Fruit fly (Drosophila melanogaster): Measurements from ENCODE around the gene CG13806.

The CG13806 gene

DNA sequence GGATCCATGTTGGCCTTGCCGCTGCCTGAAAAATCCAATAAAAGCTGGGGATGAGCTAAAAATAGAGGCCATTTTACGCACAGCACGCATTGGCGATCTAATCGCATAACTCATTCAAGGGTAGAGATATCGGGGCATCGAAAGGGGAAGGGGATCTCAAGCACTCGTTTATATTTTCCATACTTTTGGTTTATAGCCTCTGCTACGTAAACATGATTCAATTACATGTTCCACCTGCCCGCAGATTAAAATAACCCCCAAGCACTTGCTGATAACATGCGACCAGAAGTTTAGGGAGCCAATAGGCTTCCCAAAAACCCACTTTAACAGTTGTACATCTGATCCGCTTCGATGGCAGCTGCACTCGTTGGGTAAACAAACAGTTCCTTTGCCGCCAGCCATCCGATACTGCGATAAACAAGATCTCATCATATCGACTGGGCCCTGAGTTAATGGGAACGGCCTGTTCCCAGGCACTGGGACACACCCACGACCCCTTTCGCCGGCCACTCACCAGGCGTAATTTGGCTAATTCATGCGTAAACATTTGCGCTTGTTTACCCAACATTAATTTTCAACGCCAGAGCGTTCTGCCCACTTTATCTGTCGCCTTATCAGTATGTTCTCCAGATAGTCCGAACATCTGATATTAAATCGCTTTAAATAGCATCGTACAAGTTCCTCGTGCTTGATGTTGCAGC, 12.1 kb upstream of the CG13806 start (continued):
- TF ChIP-seq onecut (GFP tag; IDR thresholded peaks at IDR 0.05) = no peak
- TF ChIP-seq exex (tag; optimal IDR thresholded peaks at IDR 0.05) = peak; percentile 61
- TF ChIP-seq wor (GFP tag; IDR thresholded peaks at IDR 0.05) = no peak
- no peak for TF ChIP-seq ac (GFP tag; optimal IDR thresholded peaks at IDR 0.05)
- no peak for TF ChIP-seq CG8089 (GFP tag; optimal IDR thresholded peaks at IDR 0.05)
- TF ChIP-seq MESR4 (GFP tag; optimal IDR thresholded peaks at IDR 0.05) = no peak
- peak; percentile 1 for TF ChIP-seq Nf-YC (tag; optimal IDR thresholded peaks at IDR 0.05)
- peak; percentile 44 for TF ChIP-seq wek (GFP tag; optimal IDR thresholded peaks at IDR 0.05)
- no peak for TF ChIP-seq wdn (GFP tag; IDR thresholded peaks at IDR 0.05)
- no peak for TF ChIP-seq CG16815 (GFP tag; optimal IDR thresholded peaks at IDR 0.05)
- TF ChIP-seq pb (GFP tag; optimal IDR thresholded peaks at IDR 0.05) = no peak
- no peak for TF ChIP-seq Elba2 (GFP tag; optimal IDR thresholded peaks at IDR 0.05)
- TF ChIP-seq so (GFP tag; IDR thresholded peaks at IDR 0.05) = 0 out of 3 replicates have a peak, but pooled peaks have one; percentile 16
- peak; percentile 8 for TF ChIP-seq schlank (tag; optimal IDR thresholded peaks at IDR 0.05)
- TF ChIP-seq al (GFP tag; IDR thresholded peaks at IDR 0.05) = no peak
- TF ChIP-seq Adf1 (GFP tag; IDR thresholded peaks at IDR 0.05) = 0 out of 2 replicates have a peak, but pooled peaks have one; percentile 6
- no peak for TF ChIP-seq Ssrp (tag; optimal IDR thresholded peaks at IDR 0.05)
- TF ChIP-seq Meics (GFP tag; optimal IDR thresholded peaks at IDR 0.05) = peak; percentile 41
- peak; percentile 27 for TF ChIP-seq CG34376 (GFP tag; optimal IDR thresholded peaks at IDR 0.05)
- TF ChIP-seq CG15514 (GFP tag; optimal IDR thresholded peaks at IDR 0.05) = peak; percentile 26
- peak; percentile 12 for TF ChIP-seq CrebB (tag; optimal IDR thresholded peaks at IDR 0.05)
- no peak for TF ChIP-seq cad (GFP tag; optimal IDR thresholded peaks at IDR 0.05)
- peak; percentile 54 for TF ChIP-seq lab (GFP tag; optimal IDR thresholded peaks at IDR 0.05)
- TF ChIP-seq Dfd (GFP tag; optimal IDR thresholded peaks at IDR 0.05) = no peak
- no peak for TF ChIP-seq CG9817 (tag; optimal IDR thresholded peaks at IDR 0.05)
- TF ChIP-seq aop (GFP tag; IDR thresholded peaks at IDR 0.05) = no peak
- peak; percentile 11 for TF ChIP-seq CG6813 (GFP tag; optimal IDR thresholded peaks at IDR 0.05)
- TF ChIP-seq caup (GFP tag; optimal IDR thresholded peaks at IDR 0.05; ENCODE audit: severe bottlenecking) = peak; percentile 34
- peak; percentile 3 for TF ChIP-seq CG17385 (GFP tag; optimal IDR thresholded peaks at IDR 0.05)
- peak; percentile 24 for TF ChIP-seq grn (GFP tag; optimal IDR thresholded peaks at IDR 0.05)
- TF ChIP-seq chinmo (GFP tag; IDR thresholded peaks at IDR 0.05; ENCODE audit: partially characterized antibody) = 0 out of 4 replicates have a peak, but pooled peaks have one; percentile 31
- TF ChIP-seq Lhr (GFP tag; optimal IDR thresholded peaks at IDR 0.05) = no peak
- 0 out of 2 replicates have a peak, but pooled peaks have one; percentile 7 for TF ChIP-seq lmd (GFP tag; IDR thresholded peaks at IDR 0.05)
- no peak for TF ChIP-seq CG8924 (tag; optimal IDR thresholded peaks at IDR 0.05)

DNA sequence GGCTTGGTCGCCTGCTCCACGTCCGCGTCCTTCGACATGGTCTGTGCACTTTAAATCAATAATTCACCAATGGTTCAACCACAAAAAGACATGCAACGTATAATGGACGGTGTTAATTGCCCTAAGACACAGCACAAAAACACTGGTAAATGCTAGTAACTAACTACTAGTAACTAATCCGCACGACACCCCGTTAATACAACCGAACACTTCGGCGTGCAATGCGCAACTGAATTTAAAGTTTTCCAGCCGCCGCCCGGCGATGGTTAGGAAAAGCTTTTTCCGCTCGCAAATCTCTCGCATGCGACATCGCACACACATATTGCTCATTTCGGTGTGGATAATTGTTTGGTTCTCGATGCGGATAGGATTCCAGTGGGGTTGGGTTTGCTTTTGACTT, 10.4 kb upstream of the CG13806 start:
- TF ChIP-seq gem (tag; optimal IDR thresholded peaks at IDR 0.05) (no peak), CG15011 (GFP tag; optimal IDR thresholded peaks at IDR 0.05) (no peak), dysf (GFP tag; IDR thresholded peaks at IDR 0.05) (no peak), E2f2 (GFP tag; IDR thresholded peaks at IDR 0.05) (no peak), Doc2 (GFP tag; IDR thresholded peaks at IDR 0.05) (no peak), CrebB (tag; optimal IDR thresholded peaks at IDR 0.05) (no peak), Fer2 (tag; optimal IDR thresholded peaks at IDR 0.05) (no peak), amos (GFP tag; IDR thresholded peaks at IDR 0.05; ENCODE audit: partially characterized antibody) (no peak; the same call in 1 of the 2 replicates), CG4820 (GFP tag; optimal IDR thresholded peaks at IDR 0.05) (no peak), CG2129 (GFP tag; IDR thresholded peaks at IDR 0.05; ENCODE audit: partially characterized antibody) (no peak), CG17829 (tag; optimal IDR thresholded peaks at IDR 0.05) (no peak), CG1602 (GFP tag; optimal IDR thresholded peaks at IDR 0.05) (no peak), Rfx (GFP tag; IDR thresholded peaks at IDR 0.05) (0 out of 2 replicates have a peak, but pooled peaks have one; percentile 15), Dbx (GFP tag; IDR thresholded peaks at IDR 0.05) (0 out of 3 replicates have a peak, but pooled peaks have one; percentile 38), tll (GFP tag; optimal IDR thresholded peaks at IDR 0.05) (no peak), ATbp (GFP tag; optimal IDR thresholded peaks at IDR 0.05) (no peak), HLHmδ (GFP tag; optimal IDR thresholded peaks at IDR 0.05) (no peak)

All from whole organism, embryonic.